Fruit fly (Drosophila melanogaster): ENCODE results near the gene Phs.
A peak's percentile ranks its signal among the peaks of the same experiment; 100 is the strongest.

DNA sequence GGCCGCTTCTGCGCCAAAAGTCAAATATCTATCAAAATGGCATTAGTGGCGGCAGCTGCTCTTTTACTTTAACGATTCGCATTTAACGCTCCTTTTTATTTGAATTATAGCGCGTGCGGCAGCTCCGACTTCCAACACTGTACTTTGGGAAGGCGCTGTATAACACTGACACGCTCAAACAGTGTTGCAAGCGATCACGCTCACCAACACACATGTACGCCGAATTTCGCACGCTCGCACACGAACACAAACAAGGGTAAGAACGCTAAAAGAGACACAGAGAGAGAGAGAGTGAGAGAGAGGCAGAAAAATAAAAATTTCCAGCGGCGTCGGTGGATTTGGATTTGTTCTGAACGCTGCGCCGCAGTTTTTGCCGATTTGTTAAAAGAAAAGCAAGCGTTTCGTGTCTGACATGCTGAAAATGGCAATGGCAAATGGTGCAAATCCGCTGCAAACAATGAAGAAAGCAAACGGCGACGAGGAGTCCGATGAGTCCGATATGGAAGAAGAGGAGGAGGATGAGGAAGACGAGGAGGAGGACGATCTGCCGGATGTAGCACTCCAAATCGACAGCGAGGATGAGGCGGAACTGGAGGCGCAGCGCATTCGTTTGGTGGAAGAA is at the start of gene Phs:
- TF ChIP-seq CG15710 (tag; optimal IDR thresholded peaks at IDR 0.05) (peak; percentile 46), CG17806 (tag; optimal IDR thresholded peaks at IDR 0.05) (peak; percentile 27), CG32121 (GFP tag; IDR thresholded peaks at IDR 0.05) (peak; percentile 73), CG4496 (GFP tag; IDR thresholded peaks at IDR 0.05) (peak; percentile 82)

Data from whole organism, pupa.